Fruit fly (Drosophila melanogaster): ENCODE results near the gene mtm.

Gene mtm

DNA sequence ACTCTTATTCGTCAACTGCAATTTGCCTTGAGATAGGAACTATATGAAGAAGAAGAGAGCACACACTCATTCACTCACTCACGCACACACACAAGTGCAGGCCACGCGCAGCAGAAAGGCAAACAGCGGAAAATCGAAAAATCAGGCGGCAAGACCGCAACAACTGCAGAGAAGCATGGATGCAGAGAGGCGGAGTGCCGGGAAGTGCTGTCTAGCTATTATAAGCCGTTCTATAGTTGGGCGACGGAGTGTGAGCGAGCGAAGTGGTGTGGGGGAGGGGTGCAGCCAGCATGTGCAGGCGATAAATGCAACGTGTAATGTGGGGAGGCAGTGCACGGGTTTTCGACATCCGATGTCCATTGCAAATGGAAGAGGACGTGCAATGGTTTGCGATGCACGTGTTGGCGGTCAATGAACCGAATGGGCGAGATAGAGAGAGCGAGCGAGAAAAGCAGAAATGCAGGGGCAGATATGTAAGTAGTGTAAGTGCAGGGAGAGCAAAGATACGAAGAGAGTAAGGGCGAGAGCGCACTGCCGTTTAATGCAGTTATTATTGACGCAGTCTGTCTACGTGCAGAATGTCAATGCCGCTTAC is 42.0 kb upstream of the mtm start (continued):
- TF ChIP-seq Stat92E (GFP tag; optimal IDR thresholded peaks at IDR 0.05) (peak in 1 of 3 experiments; percentile 47), peb (GFP tag; IDR thresholded peaks at IDR 0.05) (no peak), Ets97D (GFP tag; optimal IDR thresholded peaks at IDR 0.05) (peak; percentile 6), nerfin-1 (tag; optimal IDR thresholded peaks at IDR 0.05) (peak; percentile 27), CG9215 (GFP tag; IDR thresholded peaks at IDR 0.05) (no peak), ato (GFP tag; IDR thresholded peaks at IDR 0.05; ENCODE audit: partially characterized antibody) (no peak), CG12071 (GFP tag; optimal IDR thresholded peaks at IDR 0.05) (no peak), en (GFP tag; optimal IDR thresholded peaks at IDR 0.05) (no peak), CG11504 (tag; optimal IDR thresholded peaks at IDR 0.05) (no peak), lmd (GFP tag; IDR thresholded peaks at IDR 0.05) (no peak), Bteb2 (GFP tag; optimal IDR thresholded peaks at IDR 0.05) (no peak), CG8924 (tag; optimal IDR thresholded peaks at IDR 0.05) (peak; percentile 32), gro (GFP tag; optimal IDR thresholded peaks at IDR 0.05) (no peak), B-H2 (GFP tag; optimal IDR thresholded peaks at IDR 0.05) (no peak), yki (optimal IDR thresholded peaks at IDR 0.05) (peak; percentile 12), chm (GFP tag; IDR thresholded peaks at IDR 0.05) (peak; percentile 41; the same call in 1 of the 2 replicates), CG4360 (GFP tag; IDR thresholded peaks at IDR 0.05) (peak; percentile 59; the same call in 1 of the 2 replicates), slp2 (GFP tag; optimal IDR thresholded peaks at IDR 0.05) (no peak), Pdp1 (GFP tag; optimal IDR thresholded peaks at IDR 0.05) (peak in 1 of 2 experiments; percentile 47), ara (GFP tag; IDR thresholded peaks at IDR 0.05) (peak; percentile 13; the same call in 1 of the 2 replicates), CG18476 (GFP tag; optimal IDR thresholded peaks at IDR 0.05) (no peak), D (optimal IDR thresholded peaks at IDR 0.05) (peak; percentile 50), D (GFP tag; optimal IDR thresholded peaks at IDR 0.05) (peak; percentile 11), knrl (GFP tag; IDR thresholded peaks at IDR 0.05; ENCODE audit: partially characterized antibody) (no peak; the same call in 2 of the 3 replicates), D19B (GFP tag; optimal IDR thresholded peaks at IDR 0.05) (no peak), onecut (GFP tag; IDR thresholded peaks at IDR 0.05) (no peak), Sry-δ (GFP tag; optimal IDR thresholded peaks at IDR 0.05) (no peak), NfI (GFP tag; optimal IDR thresholded peaks at IDR 0.05) (no peak), Antp (GFP tag; optimal IDR thresholded peaks at IDR 0.05) (no peak), CG15479 (GFP tag; optimal IDR thresholded peaks at IDR 0.05) (peak; percentile 100), CG17186 (GFP tag; optimal IDR thresholded peaks at IDR 0.05) (no peak), CG12155 (GFP tag; optimal IDR thresholded peaks at IDR 0.05) (peak; percentile 96), CG2199 (GFP tag; IDR thresholded peaks at IDR 0.05) (peak; percentile 88), ken (GFP tag; IDR thresholded peaks at IDR 0.05) (no peak), tx (GFP tag; optimal IDR thresholded peaks at IDR 0.05) (no peak), ssp (GFP tag; IDR thresholded peaks at IDR 0.05) (no peak), ash1 (GFP tag; optimal IDR thresholded peaks at IDR 0.05) (no peak), CG6813 (GFP tag; optimal IDR thresholded peaks at IDR 0.05) (no peak), CG43689 (GFP tag; IDR thresholded peaks at IDR 0.05) (no peak), klu (GFP tag; IDR thresholded peaks at IDR 0.05) (no peak), CG14860 (GFP tag; IDR thresholded peaks at IDR 0.05; ENCODE audit: partially characterized antibody) (peak; percentile 20; the same call in 1 of the 3 replicates), CG7839 (tag; optimal IDR thresholded peaks at IDR 0.05) (no peak), CG14050 (GFP tag; IDR thresholded peaks at IDR 0.05) (no peak), wor (GFP tag; IDR thresholded peaks at IDR 0.05) (no peak), nmo (GFP tag; optimal IDR thresholded peaks at IDR 0.05) (peak; percentile 51), Dll (GFP tag; IDR thresholded peaks at IDR 0.05; ENCODE audit: partially characterized antibody) (0 out of 4 replicates have a peak, but pooled peaks have one; percentile 27), stwl (tag; optimal IDR thresholded peaks at IDR 0.05) (peak; percentile 64), CG10565 (GFP tag; optimal IDR thresholded peaks at IDR 0.05) (no peak), hkb (optimal IDR thresholded peaks at IDR 0.05) (no peak), hkb (GFP tag; IDR thresholded peaks at IDR 0.05) (no peak)

Data from whole organism, embryonic.